Fruit fly (Drosophila melanogaster) whole organism, embryonic: ENCODE results near the gene Drs.

ENCODE experiments used
- Adf1 ChIP-seq: fragments of 200-800 bp; sonication (Bioruptor generic); IDR thresholded peaks from 2 replicates; pipeline ENCODE4 v1.3.6; 2022; ENCODE audit warnings: missing biosample characterization, missing genetic modification characterization
- Bdp1 ChIP-seq: fragments of 200-800 bp; sonication (Bioruptor generic); optimal IDR thresholded peaks from 3 replicates; lab custom pipeline; 2016; ENCODE audit warnings: missing biosample characterization, missing genetic modification characterization
- CG11398 ChIP-seq: fragments of 200-800 bp; sonication (Bioruptor generic); optimal IDR thresholded peaks from 2 replicates; lab custom pipeline; 2016; ENCODE audit warnings: missing biosample characterization, missing genetic modification characterization
- CG13296 ChIP-seq: fragments of 200-800 bp; sonication (Bioruptor generic); optimal IDR thresholded peaks from 3 replicates; lab custom pipeline; 2018; ENCODE audit warnings: missing biosample characterization, mild to moderate bottlenecking, missing genetic modification characterization
- CG14710 ChIP-seq: fragments of 200-800 bp; sonication (Bioruptor generic); optimal IDR thresholded peaks from 3 replicates; lab custom pipeline; 2019; ENCODE audit warnings: missing biosample characterization, mild to moderate bottlenecking, missing genetic modification characterization, moderate library complexity
- CG15269 ChIP-seq: fragments of 200-800 bp; sonication (Bioruptor generic); optimal IDR thresholded peaks from 2 replicates; lab custom pipeline; 2018; ENCODE audit warnings: missing biosample characterization, mild to moderate bottlenecking, missing genetic modification characterization, moderate library complexity
- CG1602 ChIP-seq: fragments of 200-800 bp; sonication (Bioruptor generic); optimal IDR thresholded peaks from 3 replicates; lab custom pipeline; 2016; ENCODE audit warnings: missing biosample characterization, missing genetic modification characterization
- CG17361 ChIP-seq: fragments of 200-800 bp; sonication (Bioruptor generic); IDR thresholded peaks from 3 replicates; pipeline ENCODE4 v1.3.6; 2022; ENCODE audit warnings: missing biosample characterization, missing genetic modification characterization
- CG17385 ChIP-seq: fragments of 200-800 bp; sonication (Bioruptor generic); optimal IDR thresholded peaks from 3 replicates; lab custom pipeline; 2018; ENCODE audit warnings: missing biosample characterization, mild to moderate bottlenecking, missing genetic modification characterization
- CG18599 ChIP-seq: fragments of 200-800 bp; sonication (Bioruptor generic); optimal IDR thresholded peaks from 3 replicates; lab custom pipeline; 2017; ENCODE audit warnings: missing biosample characterization, missing genetic modification characterization, mild to moderate bottlenecking, moderate library complexity, missing genetic modification reagents
- CG18764 ChIP-seq: fragments of 200-800 bp; sonication (Bioruptor generic); optimal IDR thresholded peaks from 3 replicates; lab custom pipeline; 2016; ENCODE audit warnings: missing biosample characterization, missing genetic modification characterization
- CG2116 ChIP-seq: fragments of 200-800 bp; sonication (Bioruptor generic); optimal IDR thresholded peaks from 3 replicates; lab custom pipeline; 2018; ENCODE audit warnings: missing biosample characterization, mild to moderate bottlenecking, missing genetic modification characterization
- CG30403 ChIP-seq: fragments of 200-800 bp; sonication (Bioruptor generic); optimal IDR thresholded peaks from 3 replicates; lab custom pipeline; 2016; ENCODE audit warnings: missing biosample characterization, missing genetic modification characterization
- CG32772 ChIP-seq: fragments of 200-800 bp; sonication (Bioruptor generic); IDR thresholded peaks from 2 replicates; pipeline ENCODE4 v1.3.6; 2022; ENCODE audit warnings: missing biosample characterization, missing genetic modification characterization
- CG4424 ChIP-seq: fragments of 200-800 bp; sonication (Bioruptor generic); optimal IDR thresholded peaks from 3 replicates; lab custom pipeline; 2016; ENCODE audit warnings: missing biosample characterization, missing genetic modification characterization
- CG8388 ChIP-seq: fragments of 200-800 bp; sonication (Bioruptor generic); optimal IDR thresholded peaks from 2 replicates; lab custom pipeline; 2019; ENCODE audit warnings: missing biosample characterization, mild to moderate bottlenecking, missing genetic modification characterization, moderate library complexity
- CG8924 ChIP-seq: fragments of 200-800 bp; optimal IDR thresholded peaks from 3 replicates; lab custom pipeline; 2019; ENCODE audit warnings: missing biosample characterization, mild to moderate bottlenecking, missing genetic modification characterization, moderate library complexity
- CG9797 ChIP-seq: fragments of 200-800 bp; sonication (Bioruptor generic); optimal IDR thresholded peaks from 3 replicates; lab custom pipeline; 2018; ENCODE audit warnings: missing biosample characterization, mild to moderate bottlenecking, missing genetic modification characterization
- CG9876 ChIP-seq: fragments of 200-800 bp; sonication (Bioruptor generic); optimal IDR thresholded peaks from 2 replicates; lab custom pipeline; 2016; ENCODE audit warnings: missing biosample characterization, missing genetic modification characterization
- D19A ChIP-seq: fragments of 200-800 bp; optimal IDR thresholded peaks from 3 replicates; lab custom pipeline; 2019; ENCODE audit warnings: missing biosample characterization, mild to moderate bottlenecking, missing genetic modification characterization, moderate library complexity
- Dll ChIP-seq: fragments of 200-800 bp; sonication (Bioruptor generic); IDR thresholded peaks from 4 replicates; pipeline ENCODE4 v1.3.6; 2022; ENCODE audit warnings: missing biosample characterization, missing genetic modification characterization; ENCODE audit not compliant: partially characterized antibody
- Fer2 ChIP-seq: fragments of 200-800 bp; sonication (Bioruptor generic); optimal IDR thresholded peaks from 2 replicates; lab custom pipeline; 2018; ENCODE audit warnings: missing biosample characterization, mild to moderate bottlenecking, missing genetic modification characterization, moderate library complexity
- HLH54F ChIP-seq: fragments of 200-800 bp; sonication (Bioruptor generic); optimal IDR thresholded peaks from 3 replicates; lab custom pipeline; 2016; ENCODE audit warnings: missing biosample characterization, missing genetic modification characterization
- Hey ChIP-seq: fragments of 200-800 bp; sonication (Bioruptor generic); optimal IDR thresholded peaks from 3 replicates; lab custom pipeline; 2018; ENCODE audit warnings: missing biosample characterization, mild to moderate bottlenecking, missing genetic modification characterization
- Hr3 ChIP-seq: fragments of 200-800 bp; sonication (Bioruptor generic); optimal IDR thresholded peaks from 3 replicates; lab custom pipeline; 2016; ENCODE audit warnings: missing biosample characterization, missing genetic modification characterization
- Hr78 ChIP-seq, 2 experiments: fragments of 200-800 bp in 1 of 2; fragments of >200 bp in 1 of 2; sonication (Bioruptor generic) in 1 of 2; optimal IDR thresholded peaks; 2 replicates each; lab custom pipeline; 2017 to 2019; ENCODE audit warnings: missing biosample characterization in 2 of 2, missing genetic modification characterization in 2 of 2, mild to moderate bottlenecking in 1 of 2, moderate library complexity in 1 of 2
- MESR4 ChIP-seq: fragments of 200-800 bp; sonication (Bioruptor generic); optimal IDR thresholded peaks from 2 replicates; lab custom pipeline; 2018; ENCODE audit warnings: missing biosample characterization, mild to moderate bottlenecking, missing genetic modification characterization, moderate library complexity
- Med ChIP-seq: fragments of 200-800 bp; sonication (Bioruptor generic); peaks from one replicate; lab custom pipeline; 2016; ENCODE audit warnings: missing biosample characterization, missing genetic modification characterization, mild to moderate bottlenecking, inconsistent platforms, moderate library complexity
- Opbp ChIP-seq: fragments of 200-800 bp; sonication (Bioruptor generic); IDR thresholded peaks from 3 replicates; pipeline ENCODE4 v1.3.6; 2022; ENCODE audit warnings: missing biosample characterization, missing genetic modification characterization; ENCODE audit not compliant: partially characterized antibody
- Xrp1 ChIP-seq: fragments of 200-800 bp; sonication (Bioruptor generic); IDR thresholded peaks from 2 replicates; pipeline ENCODE4 v1.3.6; 2022; ENCODE audit warnings: missing biosample characterization, missing genetic modification characterization
- ap ChIP-seq: fragments of 200-800 bp; sonication (Bioruptor generic); IDR thresholded peaks from 2 replicates; pipeline ENCODE4 v1.3.6; 2022; ENCODE audit warnings: missing biosample characterization, missing genetic modification characterization
- chn ChIP-seq: fragments of 200-800 bp; sonication (Bioruptor generic); optimal IDR thresholded peaks from 2 replicates; lab custom pipeline; 2016; ENCODE audit warnings: missing biosample characterization, missing genetic modification characterization
- eve ChIP-seq, 2 experiments: fragments of >200 bp; optimal IDR thresholded peaks; 2 replicates each; lab custom pipeline; 2017; ENCODE audit warnings: missing biosample characterization in 2 of 2, missing genetic modification characterization in 2 of 2
- fd96Cb ChIP-seq: fragments of 200-800 bp; sonication (Bioruptor generic); optimal IDR thresholded peaks from 2 replicates; lab custom pipeline; 2018; ENCODE audit warnings: missing biosample characterization, mild to moderate bottlenecking, missing genetic modification characterization, moderate library complexity
- gem ChIP-seq: fragments of 200-800 bp; sonication (Bioruptor generic); optimal IDR thresholded peaks from 2 replicates; lab custom pipeline; 2019; ENCODE audit warnings: missing biosample characterization, mild to moderate bottlenecking, missing genetic modification characterization, moderate library complexity
- gfzf ChIP-seq: fragments of 200-800 bp; sonication (Bioruptor generic); optimal IDR thresholded peaks from 2 replicates; lab custom pipeline; 2016; ENCODE audit warnings: missing biosample characterization, mild to moderate bottlenecking, missing genetic modification characterization, moderate library complexity
- grau ChIP-seq: fragments of 200-800 bp; optimal IDR thresholded peaks from 3 replicates; lab custom pipeline; 2019; ENCODE audit warnings: missing biosample characterization, mild to moderate bottlenecking, missing genetic modification characterization, moderate library complexity
- kay ChIP-seq: fragments of 200-800 bp; sonication (Bioruptor generic); optimal IDR thresholded peaks from 2 replicates; lab custom pipeline; 2016; ENCODE audit warnings: missing biosample characterization, missing genetic modification characterization
- klu ChIP-seq: fragments of 200-800 bp; sonication (Bioruptor generic); IDR thresholded peaks from 2 replicates; pipeline ENCODE4 v1.3.6; 2022; ENCODE audit warnings: missing biosample characterization, missing genetic modification characterization
- lab ChIP-seq: fragments of 200-800 bp; sonication (Bioruptor generic); optimal IDR thresholded peaks from 3 replicates; lab custom pipeline; 2017; ENCODE audit warnings: missing biosample characterization, missing genetic modification characterization, mild to moderate bottlenecking, moderate library complexity, missing genetic modification reagents
- nau ChIP-seq: fragments of 200-800 bp; sonication (Bioruptor generic); optimal IDR thresholded peaks from 3 replicates; lab custom pipeline; 2017; ENCODE audit warnings: missing biosample characterization, mild to moderate bottlenecking, missing genetic modification characterization, missing genetic modification reagents
- peb ChIP-seq: fragments of 200-800 bp; sonication (Bioruptor generic); IDR thresholded peaks from 2 replicates; pipeline ENCODE4 v1.3.6; 2022; ENCODE audit warnings: missing biosample characterization, missing genetic modification characterization
- ranshi ChIP-seq: fragments of 200-800 bp; sonication (Bioruptor generic); IDR thresholded peaks from 2 replicates; pipeline ENCODE4 v1.3.6; 2022; ENCODE audit warnings: missing biosample characterization, missing genetic modification characterization
- sens ChIP-seq: fragments of 200-800 bp; sonication (Bioruptor generic); peaks from one replicate; lab custom pipeline; 2016; ENCODE audit warnings: missing biosample characterization, missing genetic modification characterization
- slp2 ChIP-seq: fragments of 200-800 bp; sonication (Bioruptor generic); optimal IDR thresholded peaks from 2 replicates; lab custom pipeline; 2016; ENCODE audit warnings: missing biosample characterization, missing genetic modification characterization
- sna ChIP-seq: fragments of 200-800 bp; sonication (Bioruptor generic); IDR thresholded peaks from 2 replicates; pipeline ENCODE4 v1.3.6; 2022; ENCODE audit warnings: missing biosample characterization, missing genetic modification characterization; ENCODE audit not compliant: partially characterized antibody
- sob ChIP-seq: fragments of 200-800 bp; sonication (Bioruptor generic); IDR thresholded peaks from 2 replicates; pipeline ENCODE4 v1.3.6; 2022; ENCODE audit warnings: missing biosample characterization, missing genetic modification characterization
- unpg ChIP-seq: fragments of 200-800 bp; sonication (Bioruptor generic); optimal IDR thresholded peaks from 3 replicates; lab custom pipeline; 2018; ENCODE audit warnings: missing biosample characterization, mild to moderate bottlenecking, missing genetic modification characterization, moderate library complexity
- z ChIP-seq: fragments of 200-800 bp; sonication (Bioruptor generic); IDR thresholded peaks from 3 replicates; pipeline ENCODE4 v1.3.6; 2022; ENCODE audit warnings: missing biosample characterization, missing genetic modification characterization
- zen2 ChIP-seq: fragments of 200-800 bp; sonication (Bioruptor generic); IDR thresholded peaks from 3 replicates; pipeline ENCODE4 v1.3.6; 2022; ENCODE audit warnings: missing biosample characterization, missing genetic modification characterization; ENCODE audit not compliant: partially characterized antibody
- zfh1 ChIP-seq: fragments of 200-800 bp; sonication (Bioruptor generic); IDR thresholded peaks from 3 replicates; pipeline ENCODE4 v1.3.6; 2022; ENCODE audit warnings: missing biosample characterization, missing genetic modification characterization

The Drs gene

dm6 chr3L:3389666-3390059, 20.3 kb downstream of the Drs start (continued):
- TF ChIP-seq CG18599 (GFP tag; lab: Kevin White, UChicago) (peak; percentile 56), eve (GFP tag; optimal IDR thresholded peaks at IDR 0.05; lab: Kevin White, UChicago) (peak in 1 of 2 experiments; percentile 73), Xrp1 (GFP tag; lab: Robert Waterston, UW) (peak; percentile 23; the same call in 1 of the 2 replicates), nau (GFP tag; lab: Kevin White, UChicago) (peak; percentile 32), klu (GFP tag; lab: Robert Waterston, UW) (no peak), chn (GFP tag; lab: Kevin White, UChicago) (peak; percentile 3), D19A (tag; lab: Kevin White, UChicago) (peak; percentile 99), gfzf (GFP tag; lab: Kevin White, UChicago) (no peak), CG15269 (tag; lab: Kevin White, UChicago) (peak; percentile 1), CG17361 (GFP tag; lab: Robert Waterston, UW) (peak; percentile 83), CG8924 (tag; lab: Kevin White, UChicago) (peak; percentile 18), CG18764 (GFP tag; lab: Kevin White, UChicago) (peak; percentile 3), gem (tag; lab: Kevin White, UChicago) (peak; percentile 72), ap (GFP tag; lab: Robert Waterston, UW) (no peak), Fer2 (tag; lab: Kevin White, UChicago) (no peak), MESR4 (no peak), CG9797 (no peak), sob (GFP tag; lab: Robert Waterston, UW) (no peak), Bdp1 (GFP tag; lab: Kevin White, UChicago) (no peak), kay (peak; percentile 12), zen2 (GFP tag; lab: Robert Waterston, UW) (no peak), CG4424 (GFP tag; lab: Kevin White, UChicago) (peak; percentile 40), Adf1 (GFP tag; lab: Robert Waterston, UW) (no peak), sna (GFP tag; lab: Robert Waterston, UW) (no peak), grau (tag; lab: Kevin White, UChicago) (peak; percentile 40), CG11398 (GFP tag; lab: Kevin White, UChicago) (no peak), z (GFP tag; lab: Robert Waterston, UW) (no peak), Med (peak; percentile 58), CG8388 (peak; percentile 33), zfh1 (GFP tag; lab: Robert Waterston, UW) (peak; percentile 47; the same call in 2 of the 3 replicates), CG30403 (peak; percentile 63), CG1602 (GFP tag; lab: Kevin White, UChicago) (peak; percentile 28), sens (peak; percentile 82), Opbp (GFP tag; lab: Robert Waterston, UW) (no peak), fd96Cb (peak; percentile 68), unpg (GFP tag; lab: Kevin White, UChicago) (peak; percentile 34), peb (GFP tag; lab: Robert Waterston, UW) (peak; percentile 10; the same call in 1 of the 2 replicates), CG2116 (GFP tag; lab: Kevin White, UChicago) (no peak), ranshi (GFP tag; lab: Robert Waterston, UW) (peak; percentile 60), CG14710 (tag; lab: Kevin White, UChicago) (peak; percentile 53), Dll (GFP tag; lab: Robert Waterston, UW) (no peak), CG17385 (GFP tag; lab: Kevin White, UChicago) (peak; percentile 13), CG32772 (GFP tag; lab: Robert Waterston, UW) (peak; percentile 23; the same call in 1 of the 2 replicates), lab (GFP tag; lab: Kevin White, UChicago) (peak; percentile 45), Hey (tag; lab: Kevin White, UChicago) (no peak), CG13296 (GFP tag; lab: Kevin White, UChicago) (no peak), Hr3 (GFP tag; lab: Kevin White, UChicago) (peak; percentile 33), slp2 (GFP tag; lab: Kevin White, UChicago) (no peak), HLH54F (no peak), Hr78 (GFP tag; optimal IDR thresholded peaks at IDR 0.05; lab: Kevin White, UChicago) (peak in 1 of 2 experiments; percentile 66), CG9876 (no peak)
